Worm (Caenorhabditis elegans) whole organism, early embryonic: ENCODE measurements around the gene oac-41.

Experiments
- B0310.2 ChIP-seq: sonication (generic microtip); optimal IDR thresholded peaks from 2 replicates; lab custom pipeline; 2016; ENCODE audit warnings: mild to moderate bottlenecking, missing genetic modification characterization, missing compliant biosample characterization
- F13C5.2 ChIP-seq: sonication (generic microtip); optimal IDR thresholded peaks from 2 replicates; lab custom pipeline; 2017; ENCODE audit warnings: mild to moderate bottlenecking, missing genetic modification characterization, inconsistent platforms, missing compliant biosample characterization
- aly-1 ChIP-seq: sonication (generic microtip); optimal IDR thresholded peaks from 2 replicates; lab custom pipeline; 2016; ENCODE audit warnings: missing genetic modification characterization, missing compliant biosample characterization
- ama-1 ChIP-seq: fragments of 150-350 bp; optimal IDR thresholded peaks from 2 replicates; lab custom pipeline; 2014
- ceh-13 ChIP-seq: fragments of 200-800 bp; sonication (Bioruptor generic); optimal IDR thresholded peaks from 2 replicates; lab custom pipeline; 2018; ENCODE audit warnings: mild to moderate bottlenecking, missing genetic modification characterization, missing compliant biosample characterization
- ceh-36 ChIP-seq: sonication (generic microtip); optimal IDR thresholded peaks from 2 replicates; lab custom pipeline; 2016; ENCODE audit warnings: missing genetic modification characterization, inconsistent platforms, missing compliant biosample characterization
- ets-7 ChIP-seq: sonication (generic microtip); optimal IDR thresholded peaks from 2 replicates; lab custom pipeline; 2016; ENCODE audit warnings: missing genotype, missing genetic modification characterization, missing compliant biosample characterization
- flt-1 ChIP-seq: fragments of 200-800 bp; sonication (Bioruptor generic); IDR thresholded peaks from 2 replicates; pipeline ENCODE4 v1.3.6; 2022; ENCODE audit warnings: missing genetic modification characterization, missing compliant biosample characterization
- hmbx-1 ChIP-seq: sonication (generic microtip); optimal IDR thresholded peaks from 2 replicates; lab custom pipeline; 2016; ENCODE audit warnings: mild to moderate bottlenecking, missing genetic modification characterization, missing compliant biosample characterization
- hmg-4 ChIP-seq: fragments of 200-800 bp; sonication (Bioruptor generic); optimal IDR thresholded peaks from 2 replicates; lab custom pipeline; 2018; ENCODE audit warnings: mild to moderate bottlenecking, missing genetic modification characterization, missing compliant biosample characterization
- hnd-1 ChIP-seq: sonication (generic microtip); optimal IDR thresholded peaks from 2 replicates; lab custom pipeline; 2016; ENCODE audit warnings: missing genetic modification characterization, missing compliant biosample characterization
- pes-1 ChIP-seq: fragments of 200-800 bp; sonication (Bioruptor generic); IDR thresholded peaks from 2 replicates; pipeline ENCODE4 v1.3.6; 2022; ENCODE audit warnings: missing genetic modification reagents, missing genetic modification characterization, missing compliant biosample characterization
- scrt-1 ChIP-seq: fragments of 200-800 bp; sonication (Bioruptor generic); IDR thresholded peaks from 2 replicates; pipeline ENCODE4 v1.3.6; 2022; ENCODE audit warnings: missing genetic modification characterization, missing compliant biosample characterization
- sea-1 ChIP-seq: fragments of 200-800 bp; sonication (Bioruptor generic); conservative IDR thresholded peaks from 2 replicates; pipeline ENCODE4 v1.3.6; 2022; ENCODE audit warnings: missing genetic modification characterization, missing compliant biosample characterization
- tbx-11 ChIP-seq: fragments of 200-800 bp; sonication (Bioruptor generic); IDR thresholded peaks from 2 replicates; pipeline ENCODE4 v1.3.6; 2022; ENCODE audit warnings: missing genetic modification characterization, missing compliant biosample characterization
- tbx-37 ChIP-seq: fragments of 200-800 bp; sonication (Bioruptor generic); conservative IDR thresholded peaks from 2 replicates; pipeline ENCODE4 v1.3.6; 2022; ENCODE audit warnings: missing genetic modification reagents, missing genetic modification characterization, missing compliant biosample characterization
- tra-4 ChIP-seq: sonication (generic microtip); optimal IDR thresholded peaks from 2 replicates; lab custom pipeline; 2017; ENCODE audit warnings: missing genetic modification characterization, missing compliant biosample characterization

Gene oac-41

DNA sequence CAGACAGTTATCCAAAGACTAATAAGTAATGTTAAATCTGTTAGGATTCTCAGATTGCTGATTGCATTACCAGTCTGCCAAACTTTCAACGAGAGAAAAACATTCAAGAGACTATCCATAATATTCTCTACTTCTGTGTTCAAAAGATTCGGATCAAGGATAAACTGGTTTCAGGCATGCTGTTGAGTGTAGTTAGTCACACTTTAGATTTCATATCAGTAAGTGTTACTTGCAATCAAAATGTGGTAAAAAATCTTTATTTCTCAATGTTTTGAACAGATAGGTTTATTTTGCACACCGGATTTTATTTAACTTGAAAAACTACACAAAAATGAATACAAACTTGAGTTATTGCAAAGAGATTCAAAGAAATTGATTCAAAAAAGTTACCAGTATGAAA, at the start of gene oac-41:
Gene oac-41, minus strand, starts transcription at position 101 of the 400 bp plus-strand sequence.
- no peak for TF ChIP-seq tbx-37 (GFP tag; lab: Robert Waterston, UW)
- no peak for TF ChIP-seq scrt-1 (GFP tag; lab: Robert Waterston, UW)
- TF ChIP-seq tbx-11 (GFP tag; lab: Robert Waterston, UW), result no peak
- TF ChIP-seq ama-1 (lab: Kevin White, UChicago), result no peak

DNA sequence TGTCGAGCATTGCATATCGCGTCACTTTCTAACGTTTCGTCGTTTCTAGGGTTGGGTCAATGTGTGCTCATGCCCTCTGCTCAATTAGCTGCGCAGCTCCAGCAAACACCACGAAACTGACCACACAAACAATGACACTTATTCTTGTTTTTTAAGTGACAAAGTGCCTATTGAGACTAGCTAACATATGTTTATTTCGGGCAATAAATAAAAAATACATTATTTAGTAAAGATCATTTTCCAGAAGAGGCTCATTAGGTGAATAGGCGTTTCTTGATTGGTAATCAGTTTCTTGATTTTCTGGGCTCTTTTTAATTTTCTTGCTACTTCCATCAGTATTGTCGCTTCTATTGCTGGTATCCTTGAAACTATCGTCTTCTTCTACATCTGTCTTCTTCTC, 47.7 kb upstream of the oac-41 start, which contains the start of gene T27E4.5:
Gene T27E4.5, minus strand, starts transcription at position 101 of the 400 bp plus-strand sequence.
- TF ChIP-seq hmg-4 (no peak), hmbx-1 (tag; lab: Kevin White, UChicago) (no peak), tra-4 (tag; lab: Kevin White, UChicago) (no peak), ets-7 (tag; lab: Kevin White, UChicago) (no peak), tbx-11 (GFP tag; lab: Robert Waterston, UW) (no peak), sea-1 (GFP tag; lab: Robert Waterston, UW) (no peak), hnd-1 (tag; lab: Kevin White, UChicago) (no peak), ceh-13 (GFP tag; lab: Kevin White, UChicago) (no peak), scrt-1 (GFP tag; lab: Robert Waterston, UW) (no peak), pes-1 (GFP tag; lab: Robert Waterston, UW) (no peak), ama-1 (lab: Kevin White, UChicago) (no peak), F13C5.2 (tag; lab: Kevin White, UChicago) (no peak), flt-1 (GFP tag; lab: Robert Waterston, UW) (no peak)

DNA sequence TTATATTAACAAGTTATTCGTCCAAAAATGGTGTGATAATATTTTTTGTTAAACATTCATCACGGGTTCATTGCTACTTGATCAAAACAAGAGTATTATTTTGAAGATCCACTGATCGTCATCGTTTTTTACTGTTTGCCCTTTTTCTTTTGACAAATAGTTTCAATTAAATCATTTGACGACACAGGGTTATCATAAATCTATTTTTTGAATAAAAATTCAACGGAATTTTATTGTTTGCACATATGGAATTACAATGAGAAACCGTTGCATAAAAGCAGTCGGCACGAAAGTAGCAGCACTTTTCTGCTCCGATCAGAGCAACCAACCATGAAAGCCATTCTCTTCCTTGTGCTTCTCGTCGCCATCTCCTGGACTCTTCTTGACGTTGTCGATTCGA, 45.7 kb upstream of the oac-41 start, which contains the start of gene fip-2:
Gene fip-2, plus strand, starts transcription at position 301 of the 400 bp plus-strand sequence.
- no peak for TF ChIP-seq pes-1 (GFP tag; lab: Robert Waterston, UW)
- no peak for TF ChIP-seq ets-7 (tag; lab: Kevin White, UChicago)
- TF ChIP-seq ceh-13 (GFP tag; lab: Kevin White, UChicago), result no peak
- no peak for TF ChIP-seq ceh-36 (tag; lab: Kevin White, UChicago)
- TF ChIP-seq tbx-37 (GFP tag; lab: Robert Waterston, UW), result no peak
- TF ChIP-seq tbx-11 (GFP tag; lab: Robert Waterston, UW), result no peak
- no peak for TF ChIP-seq hnd-1 (tag; lab: Kevin White, UChicago)
- no peak for TF ChIP-seq sea-1 (GFP tag; lab: Robert Waterston, UW)
- TF ChIP-seq flt-1 (GFP tag; lab: Robert Waterston, UW), result no peak
- TF ChIP-seq ama-1 (lab: Kevin White, UChicago), result no peak
- no peak for TF ChIP-seq hmg-4
- no peak for TF ChIP-seq scrt-1 (GFP tag; lab: Robert Waterston, UW)
- TF ChIP-seq tra-4 (tag; lab: Kevin White, UChicago), result no peak
- no peak for TF ChIP-seq B0310.2 (tag; lab: Kevin White, UChicago)
- TF ChIP-seq hmbx-1 (tag; lab: Kevin White, UChicago), result no peak
- TF ChIP-seq F13C5.2 (tag; lab: Kevin White, UChicago), result no peak

DNA sequence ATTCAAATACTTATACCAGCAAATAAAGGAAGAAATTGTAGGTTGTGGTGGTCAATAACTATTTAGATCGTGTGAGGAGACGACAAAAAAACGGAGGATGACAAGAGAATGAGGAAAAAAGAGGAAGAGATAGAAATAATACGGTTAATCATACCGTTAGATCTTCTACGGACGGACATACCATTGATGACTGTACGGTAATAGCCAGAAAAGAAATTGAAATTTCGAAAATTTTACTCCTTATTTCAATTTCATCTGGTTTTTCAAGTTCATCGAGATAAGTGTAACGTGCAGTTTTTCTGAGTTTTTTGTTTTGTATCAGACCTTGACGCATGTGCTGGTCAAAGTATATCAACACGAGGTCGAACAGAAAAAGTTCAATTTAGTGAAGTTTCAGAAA, 43.9 kb upstream of the oac-41 start:
- TF ChIP-seq ama-1 (lab: Kevin White, UChicago), result no peak
- TF ChIP-seq ceh-36 (tag; lab: Kevin White, UChicago), result no peak
- no peak for TF ChIP-seq sea-1 (GFP tag; lab: Robert Waterston, UW)
- TF ChIP-seq aly-1 (tag; lab: Kevin White, UChicago), result no peak
- no peak for TF ChIP-seq F13C5.2 (tag; lab: Kevin White, UChicago)
- no peak for TF ChIP-seq pes-1 (GFP tag; lab: Robert Waterston, UW)
- no peak for TF ChIP-seq hmbx-1 (tag; lab: Kevin White, UChicago)
- TF ChIP-seq tbx-37 (GFP tag; lab: Robert Waterston, UW), result no peak
- TF ChIP-seq hnd-1 (tag; lab: Kevin White, UChicago), result no peak
- TF ChIP-seq tbx-11 (GFP tag; lab: Robert Waterston, UW), result no peak

DNA sequence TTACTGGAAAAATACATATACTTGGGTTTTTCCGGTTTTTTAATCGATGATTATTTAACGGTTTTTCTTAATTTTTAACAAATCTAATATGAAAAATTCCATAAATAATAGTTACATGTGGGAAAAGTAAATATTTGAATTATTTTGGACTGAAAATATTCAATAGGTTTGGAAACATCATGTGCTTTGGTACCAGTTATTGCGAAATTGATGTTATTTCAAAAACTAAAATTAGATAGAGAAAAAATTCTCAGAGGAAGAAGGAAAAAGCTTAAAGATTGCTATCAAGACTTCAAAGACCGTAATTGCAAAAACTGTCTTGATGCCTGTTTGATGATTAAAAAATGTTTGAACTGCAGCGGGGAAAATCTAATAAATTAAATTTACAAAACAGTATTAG, 43.0 kb upstream of the oac-41 start:
- TF ChIP-seq B0310.2 (tag; lab: Kevin White, UChicago), result no peak
- TF ChIP-seq ets-7 (tag; lab: Kevin White, UChicago), result no peak
- no peak for TF ChIP-seq F13C5.2 (tag; lab: Kevin White, UChicago)
- no peak for TF ChIP-seq pes-1 (GFP tag; lab: Robert Waterston, UW)
- TF ChIP-seq tbx-37 (GFP tag; lab: Robert Waterston, UW), result no peak
- no peak for TF ChIP-seq tbx-11 (GFP tag; lab: Robert Waterston, UW)
- TF ChIP-seq hmbx-1 (tag; lab: Kevin White, UChicago), result no peak
- TF ChIP-seq ceh-36 (tag; lab: Kevin White, UChicago), result no peak
- no peak for TF ChIP-seq hmg-4
- TF ChIP-seq hnd-1 (tag; lab: Kevin White, UChicago), result no peak
- no peak for TF ChIP-seq ceh-13 (GFP tag; lab: Kevin White, UChicago)
- no peak for TF ChIP-seq sea-1 (GFP tag; lab: Robert Waterston, UW)
- TF ChIP-seq flt-1 (GFP tag; lab: Robert Waterston, UW), result no peak
- TF ChIP-seq ama-1 (lab: Kevin White, UChicago), result no peak
- no peak for TF ChIP-seq aly-1 (tag; lab: Kevin White, UChicago)
- no peak for TF ChIP-seq scrt-1 (GFP tag; lab: Robert Waterston, UW)
- TF ChIP-seq tra-4 (tag; lab: Kevin White, UChicago), result no peak

DNA sequence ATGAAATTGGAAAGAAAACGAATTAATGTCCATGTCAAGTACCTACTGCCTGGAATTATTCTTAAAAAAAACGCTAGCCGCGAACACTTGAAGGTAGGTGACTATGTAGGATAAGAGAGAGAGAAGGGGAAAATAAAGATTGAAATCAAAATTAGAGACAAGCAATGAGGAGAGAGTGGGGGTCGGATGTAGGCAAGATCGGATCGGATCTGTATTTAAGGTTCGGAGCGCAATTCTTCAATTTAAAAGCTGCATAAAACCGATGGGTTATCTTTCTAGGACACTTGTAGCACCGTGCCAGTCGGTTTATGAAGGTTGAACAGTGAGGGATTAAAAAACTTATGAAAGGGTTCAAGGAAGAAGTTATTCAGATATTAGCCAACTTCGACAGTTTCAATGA, 41.2 kb upstream of the oac-41 start:
- TF ChIP-seq flt-1 (GFP tag; lab: Robert Waterston, UW), result no peak
- TF ChIP-seq ets-7 (tag; lab: Kevin White, UChicago), result no peak
- TF ChIP-seq ceh-13 (GFP tag; lab: Kevin White, UChicago), result no peak
- TF ChIP-seq tbx-11 (GFP tag; lab: Robert Waterston, UW), result no peak
- TF ChIP-seq sea-1 (GFP tag; lab: Robert Waterston, UW), result no peak
- no peak for TF ChIP-seq ceh-36 (tag; lab: Kevin White, UChicago)
- TF ChIP-seq hmbx-1 (tag; lab: Kevin White, UChicago), result no peak
- no peak for TF ChIP-seq tra-4 (tag; lab: Kevin White, UChicago)
- TF ChIP-seq tbx-37 (GFP tag; lab: Robert Waterston, UW), result no peak
- no peak for TF ChIP-seq hmg-4
- TF ChIP-seq hnd-1 (tag; lab: Kevin White, UChicago), result no peak
- no peak for TF ChIP-seq aly-1 (tag; lab: Kevin White, UChicago)
- no peak for TF ChIP-seq B0310.2 (tag; lab: Kevin White, UChicago)
- TF ChIP-seq F13C5.2 (tag; lab: Kevin White, UChicago), result no peak
